Fruit fly (Drosophila melanogaster) whole organism: ENCODE measurements around the gene Brd8.

Experiments
- Dll ChIP-seq: fragments of >200 bp; optimal IDR thresholded peaks from 2 replicates; lab custom pipeline; 2017
- pan ChIP-seq: fragments of >200 bp; optimal IDR thresholded peaks from 2 replicates; lab custom pipeline; 2017
- psq ChIP-seq: fragments of >200 bp; optimal IDR thresholded peaks from 2 replicates; lab custom pipeline; 2017
- usp ChIP-seq: fragments of >200 bp; optimal IDR thresholded peaks from 2 replicates; lab custom pipeline; 2017; ENCODE audit warnings: missing biosample characterization, missing genetic modification characterization, mixed read lengths

- TF ChIP-seq psq (lab: Kevin White, UChicago) = no peak
- no peak for TF ChIP-seq Dll (lab: Kevin White, UChicago)
- TF ChIP-seq usp (GFP tag; lab: Kevin White, UChicago) = no peak
- no peak for TF ChIP-seq pan (lab: Kevin White, UChicago)
Measured at dm6 chr3R:29214982-29215533, 8.2 kb upstream of the Brd8 start.
